Worm (Caenorhabditis elegans) whole organism, L3 larva: Measurements from ENCODE around the gene nap-1.

Source experiments
- R02D3.7 ChIP-seq: fragments of 150-350 bp; optimal IDR thresholded peaks from 2 replicates; lab custom pipeline; 2014; ENCODE audit warnings: missing biosample characterization, missing genetic modification characterization
- aly-2 ChIP-seq: fragments of 150-350 bp; optimal IDR thresholded peaks from 2 replicates; lab custom pipeline; 2014; ENCODE audit warnings: missing biosample characterization, missing genetic modification characterization
- ama-1 ChIP-seq: fragments of 150-350 bp; optimal IDR thresholded peaks from 2 replicates; lab custom pipeline; 2018
- ceh-16 ChIP-seq: sonication (generic microtip); optimal IDR thresholded peaks from 2 replicates; lab custom pipeline; 2017; ENCODE audit warnings: missing biosample characterization, missing genetic modification characterization
- ceh-28 ChIP-seq: fragments of 150-350 bp; optimal IDR thresholded peaks from 2 replicates; lab custom pipeline; 2014; ENCODE audit warnings: missing biosample characterization, missing genetic modification reagents, missing genetic modification characterization
- ceh-82 ChIP-seq: fragments of 150-350 bp; optimal IDR thresholded peaks from 2 replicates; lab custom pipeline; 2014; ENCODE audit warnings: missing biosample characterization, missing genetic modification characterization
- ceh-9 ChIP-seq: sonication (generic microtip); optimal IDR thresholded peaks from 2 replicates; lab custom pipeline; 2018; ENCODE audit warnings: missing biosample characterization, missing genetic modification characterization
- egl-27 ChIP-seq: sonication (generic microtip); optimal IDR thresholded peaks from 4 replicates; lab custom pipeline; 2017; ENCODE audit warnings: missing biosample characterization, missing genetic modification reagents, missing genetic modification characterization
- egl-5 ChIP-seq: fragments of 150-350 bp; optimal IDR thresholded peaks from 2 replicates; lab custom pipeline; 2017; ENCODE audit warnings: missing biosample characterization, missing genetic modification reagents, missing genetic modification characterization, inconsistent platforms
- elt-1 ChIP-seq: fragments of 150-350 bp; optimal IDR thresholded peaks from 2 replicates; lab custom pipeline; 2014; ENCODE audit warnings: missing biosample characterization, missing genetic modification characterization
- elt-2 ChIP-seq: sonication (generic microtip); optimal IDR thresholded peaks from 2 replicates; lab custom pipeline; 2016; ENCODE audit warnings: missing genetic modification reagents, mild to moderate bottlenecking, missing genetic modification characterization, missing compliant biosample characterization
- elt-3 ChIP-seq, 3 experiments: fragments of 150-350 bp in 1 of 3; sonication (generic microtip) in 2 of 3; optimal IDR thresholded peaks; 2 replicates in 2 of 3; 4 replicates in 1 of 3; lab custom pipeline; 2014 to 2017; ENCODE audit warnings: missing biosample characterization in 3 of 3, missing genetic modification characterization in 3 of 3
- fkh-2 ChIP-seq: fragments of 150-350 bp; optimal IDR thresholded peaks from 2 replicates; lab custom pipeline; 2014; ENCODE audit warnings: missing biosample characterization, missing genetic modification reagents, missing genetic modification characterization
- hmg-11 ChIP-seq: sonication (generic microtip); optimal IDR thresholded peaks from 2 replicates; lab custom pipeline; 2016; ENCODE audit warnings: missing genetic modification characterization, missing compliant biosample characterization
- jun-1 ChIP-seq: fragments of 150-350 bp; optimal IDR thresholded peaks from 2 replicates; lab custom pipeline; 2014; ENCODE audit warnings: missing biosample characterization, missing genetic modification reagents, missing genetic modification characterization
- lin-15B ChIP-seq: fragments of 150-350 bp; optimal IDR thresholded peaks from 2 replicates; lab custom pipeline; 2014; ENCODE audit warnings: missing biosample characterization, missing genetic modification characterization
- lin-39 ChIP-seq: fragments of 150-350 bp; optimal IDR thresholded peaks from 2 replicates; lab custom pipeline; 2018; ENCODE audit warnings: missing biosample characterization, missing genetic modification reagents, missing genetic modification characterization
- lsy-12 ChIP-seq: sonication (generic microtip); optimal IDR thresholded peaks from 2 replicates; lab custom pipeline; 2016; ENCODE audit warnings: mild to moderate bottlenecking, missing genetic modification characterization, missing compliant biosample characterization
- mdl-1 ChIP-seq: fragments of 150-350 bp; optimal IDR thresholded peaks from 2 replicates; lab custom pipeline; 2014; ENCODE audit warnings: missing biosample characterization, missing genetic modification characterization
- mml-1 ChIP-seq: fragments of 150-350 bp; sonication (generic microtip); optimal IDR thresholded peaks from 3 replicates; lab custom pipeline; 2014; ENCODE audit warnings: missing biosample characterization, missing genetic modification characterization
- nhr-11 ChIP-seq: fragments of 150-350 bp; optimal IDR thresholded peaks from 2 replicates; lab custom pipeline; 2014; ENCODE audit warnings: missing biosample characterization, missing genetic modification characterization
- nhr-12 ChIP-seq: fragments of 150-350 bp; optimal IDR thresholded peaks from 2 replicates; lab custom pipeline; 2014; ENCODE audit warnings: missing biosample characterization, missing genetic modification characterization
- nhr-237 ChIP-seq: fragments of 150-350 bp; optimal IDR thresholded peaks from 2 replicates; lab custom pipeline; 2014; ENCODE audit warnings: missing biosample characterization, missing genetic modification characterization
- nhr-43 ChIP-seq: sonication (generic microtip); optimal IDR thresholded peaks from 2 replicates; lab custom pipeline; 2016; ENCODE audit warnings: mild to moderate bottlenecking, missing genetic modification characterization, missing compliant biosample characterization; ENCODE audit not compliant: poor library complexity, severe bottlenecking
- nhr-76 ChIP-seq: fragments of 150-350 bp; sonication (generic microtip); optimal IDR thresholded peaks from 5 replicates; lab custom pipeline; 2014; ENCODE audit warnings: missing biosample characterization, missing genetic modification characterization
- nhr-77 ChIP-seq: fragments of 150-350 bp; optimal IDR thresholded peaks from 2 replicates; lab custom pipeline; 2014; ENCODE audit warnings: missing biosample characterization, missing genetic modification characterization
- skn-1 ChIP-seq: fragments of 150-350 bp; optimal IDR thresholded peaks from 2 replicates; lab custom pipeline; 2014; ENCODE audit warnings: missing biosample characterization, missing genetic modification characterization
- snpc-4 ChIP-seq: fragments of 150-350 bp; optimal IDR thresholded peaks from 2 replicates; lab custom pipeline; 2014; ENCODE audit warnings: missing biosample characterization, missing genetic modification characterization
- unc-62 ChIP-seq: fragments of 150-350 bp; sonication (generic microtip); optimal IDR thresholded peaks from 4 replicates; lab custom pipeline; 2014; ENCODE audit warnings: missing biosample characterization, missing genetic modification reagents, missing genetic modification characterization
- zag-1 ChIP-seq: fragments of 150-350 bp; optimal IDR thresholded peaks from 2 replicates; lab custom pipeline; 2014; ENCODE audit warnings: missing biosample characterization, missing genetic modification characterization
- ztf-4 ChIP-seq: fragments of 150-350 bp; optimal IDR thresholded peaks from 2 replicates; lab custom pipeline; 2014; ENCODE audit warnings: missing biosample characterization, missing genetic modification characterization

Gene nap-1

DNA sequence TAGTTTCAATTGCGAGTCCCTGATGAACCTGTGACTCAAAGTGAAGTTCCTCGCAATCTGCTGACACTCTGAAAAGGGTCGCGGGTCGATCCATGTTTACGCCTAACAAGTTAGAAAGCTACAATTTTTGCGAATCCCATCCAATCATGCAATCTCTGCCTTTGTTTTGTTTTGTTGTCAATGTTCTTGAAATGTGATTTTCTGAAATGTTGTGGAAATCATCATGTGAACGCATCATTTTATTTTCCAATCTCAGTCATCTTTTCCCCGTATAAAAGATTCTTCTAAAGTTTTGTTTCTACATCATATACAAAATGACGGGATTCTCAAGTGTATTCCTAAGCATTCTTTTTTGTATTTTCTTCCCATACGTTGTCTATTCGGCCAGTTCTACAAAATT is 31.0 kb downstream of the nap-1 start, which contains the start of gene F17E9.4:
Gene F17E9.4, plus strand, starts transcription at position 301 of the 400 bp plus-strand sequence.
- TF ChIP-seq ztf-4 (tag; lab: Kevin White, UChicago) (no peak), lin-39 (tag; lab: Kevin White, UChicago) (no peak), egl-27 (no peak)

DNA sequence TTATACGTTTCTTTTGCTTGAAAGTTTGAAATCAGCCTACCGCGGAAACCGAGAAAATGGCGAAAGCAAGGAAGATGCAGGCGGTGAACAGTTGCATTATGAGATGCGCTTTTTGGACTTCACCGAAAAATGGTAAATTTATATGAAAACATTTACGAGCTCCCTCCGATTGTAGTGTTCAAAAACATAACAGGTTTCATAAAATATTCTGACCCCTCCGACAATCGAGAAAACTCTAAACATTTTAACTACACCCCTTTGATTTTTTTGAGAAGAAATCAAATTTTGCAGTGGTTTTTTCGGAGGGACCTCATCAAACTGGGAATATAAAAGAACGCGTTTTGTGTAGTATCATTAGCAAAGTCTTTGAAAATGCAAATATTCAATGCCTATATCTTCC is 32.1 kb downstream of the nap-1 start, which contains the start of the genes F17E9.18 and F17E9.15:
Gene F17E9.18, minus strand, starts transcription at position 101 of the 400 bp plus-strand sequence.
Gene F17E9.15, plus strand, starts transcription at position 368 of the 400 bp plus-strand sequence.
- TF ChIP-seq ama-1 (lab: Kevin White, UChicago) (no peak), ceh-9 (tag; lab: Kevin White, UChicago) (no peak), lin-39 (tag; lab: Kevin White, UChicago) (no peak), egl-5 (no peak), nhr-77 (tag; lab: Kevin White, UChicago) (no peak), lsy-12 (no peak), aly-2 (tag; lab: Kevin White, UChicago) (no peak)

DNA sequence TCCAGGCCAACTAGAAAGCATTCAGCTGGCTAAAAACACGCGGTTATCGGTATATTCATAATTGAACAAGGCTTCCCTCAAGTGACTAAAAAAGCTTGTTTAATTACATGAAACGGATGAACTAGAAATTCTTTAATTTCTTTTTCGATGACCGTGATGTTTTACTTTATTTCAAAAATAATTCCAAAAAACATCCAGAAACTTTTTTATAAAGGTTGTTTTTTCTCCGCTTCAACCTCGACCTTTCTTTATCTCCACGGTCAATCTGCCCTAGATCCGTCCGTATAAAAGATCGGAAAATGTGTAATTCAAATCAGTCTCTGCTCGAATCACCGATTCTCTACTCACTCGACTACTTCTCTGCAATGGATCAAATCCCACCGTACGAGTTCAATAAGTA is 33.6 kb downstream of the nap-1 start, which contains the start of gene F17E9.5:
Gene F17E9.5, plus strand, starts transcription at position 301 of the 400 bp plus-strand sequence.
- no peak for TF ChIP-seq elt-3 (tag; optimal IDR thresholded peaks at IDR 0.05; lab: Kevin White, UChicago)
- TF ChIP-seq ceh-16 (tag; lab: Kevin White, UChicago) = no peak
- no peak for TF ChIP-seq snpc-4
- TF ChIP-seq mdl-1 (tag; lab: Kevin White, UChicago) = no peak
- TF ChIP-seq lin-39 (tag; lab: Kevin White, UChicago) = no peak
- TF ChIP-seq ceh-28 (tag; lab: Kevin White, UChicago) = no peak
- no peak for TF ChIP-seq lin-15B (tag; lab: Kevin White, UChicago)
- TF ChIP-seq ceh-82 (tag; lab: Kevin White, UChicago) = no peak
- no peak for TF ChIP-seq lsy-12
- no peak for TF ChIP-seq skn-1
- TF ChIP-seq nhr-77 (tag; lab: Kevin White, UChicago) = no peak
- no peak for TF ChIP-seq elt-1
- TF ChIP-seq R02D3.7 (tag; lab: Kevin White, UChicago) = no peak
- no peak for TF ChIP-seq ceh-9 (tag; lab: Kevin White, UChicago)
- TF ChIP-seq unc-62 = no peak
- TF ChIP-seq elt-2 (tag; lab: Kevin White, UChicago) = no peak
- no peak for TF ChIP-seq ztf-4 (tag; lab: Kevin White, UChicago)

DNA sequence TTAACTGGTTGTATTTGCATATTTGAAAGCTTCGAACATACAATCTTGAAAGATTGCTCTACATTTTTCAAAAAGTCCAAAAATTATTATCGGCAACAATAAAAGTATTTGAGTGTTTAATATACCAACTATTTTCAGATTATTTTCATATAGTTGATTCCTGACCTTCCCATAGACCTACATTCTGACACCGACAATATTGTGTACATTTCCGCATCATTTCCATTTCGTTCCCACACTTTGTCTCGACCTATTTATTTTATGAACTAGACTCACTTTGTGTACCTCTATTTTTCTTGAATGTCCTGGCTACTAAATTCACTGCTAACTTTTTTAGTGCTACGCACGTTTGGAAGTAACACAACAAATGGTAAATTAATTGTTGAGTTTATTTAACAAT is 36.7 kb downstream of the nap-1 start, which contains the start of gene lgc-5:
Gene lgc-5, plus strand, starts transcription at position 301 of the 400 bp plus-strand sequence.
- no peak for TF ChIP-seq nhr-76 (tag; lab: Kevin White, UChicago)
- no peak for TF ChIP-seq hmg-11
- no peak for TF ChIP-seq nhr-11 (tag; lab: Kevin White, UChicago)
- TF ChIP-seq nhr-12 (tag; lab: Kevin White, UChicago) = no peak
- no peak for TF ChIP-seq lsy-12
- TF ChIP-seq nhr-43 = no peak
- no peak for TF ChIP-seq R02D3.7 (tag; lab: Kevin White, UChicago)
- no peak for TF ChIP-seq zag-1
- TF ChIP-seq jun-1 (tag; lab: Kevin White, UChicago) = no peak
- TF ChIP-seq unc-62 = no peak
- no peak for TF ChIP-seq fkh-2 (tag; lab: Kevin White, UChicago)

DNA sequence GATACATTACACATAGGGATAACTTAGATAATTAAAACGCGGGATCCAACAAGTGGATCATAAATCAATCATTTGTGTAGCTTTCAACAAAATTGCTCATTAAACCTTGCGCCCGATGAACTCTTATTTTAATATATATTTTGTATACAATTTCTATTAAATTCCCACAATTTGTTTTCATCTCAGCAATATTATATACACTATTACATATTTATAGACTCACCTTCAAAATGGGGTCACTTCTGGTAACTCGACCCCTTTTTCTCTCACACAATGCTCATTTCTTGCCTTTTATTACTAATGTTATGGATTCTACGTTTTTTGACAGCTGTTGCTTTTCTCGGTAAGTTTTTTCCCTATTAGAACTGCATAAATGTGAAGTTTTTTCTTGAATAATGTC is 39.5 kb downstream of the nap-1 start, which contains the start of gene lgc-6:
Gene lgc-6, plus strand, starts transcription at position 301 of the 400 bp plus-strand sequence.
- TF ChIP-seq nhr-43 = no peak
- no peak for TF ChIP-seq lin-15B (tag; lab: Kevin White, UChicago)
- TF ChIP-seq mml-1 (tag; lab: Kevin White, UChicago) = no peak
- no peak for TF ChIP-seq fkh-2 (tag; lab: Kevin White, UChicago)
- no peak for TF ChIP-seq nhr-11 (tag; lab: Kevin White, UChicago)
- no peak for TF ChIP-seq nhr-237
- TF ChIP-seq lsy-12 = no peak
- TF ChIP-seq, all 47 proteins: peak for 0
